Worm (Caenorhabditis elegans): ENCODE results near the gene F17E9.4.
"Not testable (repeated sequence)": the region's sequence is repeated elsewhere in the genome, so short reads cannot be mapped to it uniquely, and the experiment has no call there.

F17E9.4 gene

DNA sequence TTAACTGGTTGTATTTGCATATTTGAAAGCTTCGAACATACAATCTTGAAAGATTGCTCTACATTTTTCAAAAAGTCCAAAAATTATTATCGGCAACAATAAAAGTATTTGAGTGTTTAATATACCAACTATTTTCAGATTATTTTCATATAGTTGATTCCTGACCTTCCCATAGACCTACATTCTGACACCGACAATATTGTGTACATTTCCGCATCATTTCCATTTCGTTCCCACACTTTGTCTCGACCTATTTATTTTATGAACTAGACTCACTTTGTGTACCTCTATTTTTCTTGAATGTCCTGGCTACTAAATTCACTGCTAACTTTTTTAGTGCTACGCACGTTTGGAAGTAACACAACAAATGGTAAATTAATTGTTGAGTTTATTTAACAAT is 5.8 kb upstream of the F17E9.4 start, which contains the start of gene lgc-5:
Gene lgc-5, plus strand, starts transcription at position 301 of the 400 bp plus-strand sequence.
- TF ChIP-seq tab-1 (GFP tag; IDR thresholded peaks at IDR 0.05) = no peak
- no peak for TF ChIP-seq med-1 (GFP tag; optimal IDR thresholded peaks at IDR 0.05; ENCODE audit: insufficient read depth)
- no peak for TF ChIP-seq T22C8.4 (GFP tag; IDR thresholded peaks at IDR 0.05)
- no peak for TF ChIP-seq cog-1 (tag; optimal IDR thresholded peaks at IDR 0.05)
- TF ChIP-seq ztf-29 (GFP tag; IDR thresholded peaks at IDR 0.05) = no peak
- no peak for TF ChIP-seq ref-1 (GFP tag; conservative IDR thresholded peaks at IDR 0.05)
- TF ChIP-seq klf-2 (GFP tag; conservative IDR thresholded peaks at IDR 0.05) = no peak
- TF ChIP-seq ztf-23 (GFP tag; IDR thresholded peaks at IDR 0.05) = no peak
- TF ChIP-seq flt-1 (GFP tag; IDR thresholded peaks at IDR 0.05) = no peak

- TF ChIP-seq tab-1 (GFP tag; IDR thresholded peaks at IDR 0.05) (no peak), klf-2 (GFP tag; conservative IDR thresholded peaks at IDR 0.05) (no peak), T22C8.4 (GFP tag; IDR thresholded peaks at IDR 0.05) (no peak), med-1 (GFP tag; optimal IDR thresholded peaks at IDR 0.05; ENCODE audit: insufficient read depth) (no peak), ztf-23 (GFP tag; IDR thresholded peaks at IDR 0.05) (no peak), ztf-29 (GFP tag; IDR thresholded peaks at IDR 0.05) (no peak), cog-1 (tag; optimal IDR thresholded peaks at IDR 0.05) (no peak)
Measured at ce11 chrIV:8345518-8345917, 2.7 kb upstream of the F17E9.4 start, which contains the start of gene F17E9.5. TSS of gene F17E9.5 (plus strand) at chrIV:8345818.

ce11 chrIV:8347051-8347450 is 1.1 kb upstream of the F17E9.4 start, which contains the start of the genes F17E9.18 and F17E9.15:
TSS of gene F17E9.18 (minus strand) at chrIV:8347151.
TSS of gene F17E9.15 (plus strand) at chrIV:8347418.
- no peak for TF ChIP-seq ztf-23 (GFP tag; IDR thresholded peaks at IDR 0.05)
- no peak for TF ChIP-seq cog-1 (tag; optimal IDR thresholded peaks at IDR 0.05)

ce11 chrIV:8352036-8352435 is 3.9 kb downstream of the F17E9.4 start, which contains the start of gene F17E9.16:
TSS of gene F17E9.16 (plus strand) at chrIV:8352336.
- TF ChIP-seq med-1 (GFP tag; optimal IDR thresholded peaks at IDR 0.05; ENCODE audit: insufficient read depth); flt-1 (GFP tag; IDR thresholded peaks at IDR 0.05); T22C8.4 (GFP tag; IDR thresholded peaks at IDR 0.05): not testable (repeated sequence)

- TF ChIP-seq T22C8.4 (GFP tag; IDR thresholded peaks at IDR 0.05) (no peak), med-1 (GFP tag; optimal IDR thresholded peaks at IDR 0.05; ENCODE audit: insufficient read depth) (no peak), klf-2 (GFP tag; conservative IDR thresholded peaks at IDR 0.05) (no peak), tab-1 (GFP tag; IDR thresholded peaks at IDR 0.05) (no peak)
Measured at ce11 chrIV:8354572-8354971, 6.4 kb downstream of the F17E9.4 start, which contains the start of gene F17E9.3. TSS of gene F17E9.3 (plus strand) at chrIV:8354872.

DNA sequence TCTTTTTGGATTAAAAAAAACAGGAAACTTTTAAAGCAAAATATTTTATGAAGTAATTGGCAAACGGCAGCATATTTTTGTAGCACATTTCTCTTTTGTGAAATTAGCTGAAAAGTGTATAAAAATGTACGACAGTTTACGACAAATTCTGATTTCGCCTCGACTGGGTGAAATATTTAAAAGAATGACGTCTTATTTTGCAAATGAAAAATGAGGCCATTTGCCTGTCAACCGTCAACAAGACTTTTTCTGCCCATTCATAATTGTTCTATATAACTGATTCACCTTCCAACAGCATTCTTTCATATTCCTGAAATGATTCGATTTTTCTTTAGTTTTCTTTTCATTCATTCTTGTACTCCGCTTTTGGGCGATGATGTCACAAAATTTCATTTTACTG is 7.4 kb downstream of the F17E9.4 start, which contains the start of the genes F17E9.2 and col-116:
Gene F17E9.2, plus strand, starts transcription at position 301 of the 400 bp plus-strand sequence.
Gene col-116, plus strand, starts transcription at position 315 of the 400 bp plus-strand sequence.
- TF ChIP-seq ref-1 (GFP tag; conservative IDR thresholded peaks at IDR 0.05) (no peak), ztf-29 (GFP tag; IDR thresholded peaks at IDR 0.05) (no peak), cog-1 (tag; optimal IDR thresholded peaks at IDR 0.05) (no peak), flt-1 (GFP tag; IDR thresholded peaks at IDR 0.05) (no peak), tab-1 (GFP tag; IDR thresholded peaks at IDR 0.05) (no peak), T22C8.4 (GFP tag; IDR thresholded peaks at IDR 0.05) (no peak), ztf-23 (GFP tag; IDR thresholded peaks at IDR 0.05) (no peak), klf-2 (GFP tag; conservative IDR thresholded peaks at IDR 0.05) (no peak), med-1 (GFP tag; optimal IDR thresholded peaks at IDR 0.05; ENCODE audit: insufficient read depth) (no peak)

- no peak for TF ChIP-seq med-1 (GFP tag; optimal IDR thresholded peaks at IDR 0.05; ENCODE audit: insufficient read depth)
- TF ChIP-seq klf-2 (GFP tag; conservative IDR thresholded peaks at IDR 0.05) = no peak
- TF ChIP-seq T22C8.4 (GFP tag; IDR thresholded peaks at IDR 0.05) = no peak
- no peak for TF ChIP-seq flt-1 (GFP tag; IDR thresholded peaks at IDR 0.05)
- no peak for TF ChIP-seq tab-1 (GFP tag; IDR thresholded peaks at IDR 0.05)
- TF ChIP-seq ztf-29 (GFP tag; IDR thresholded peaks at IDR 0.05) = no peak
- TF ChIP-seq cog-1 (tag; optimal IDR thresholded peaks at IDR 0.05) = no peak
- no peak for TF ChIP-seq ztf-23 (GFP tag; IDR thresholded peaks at IDR 0.05)
- no peak for TF ChIP-seq ref-1 (GFP tag; conservative IDR thresholded peaks at IDR 0.05)
Measured at ce11 chrIV:8357299-8357698, 9.1 kb downstream of the F17E9.4 start.

ce11 chrIV:8358492-8358891 is 10.3 kb downstream of the F17E9.4 start, which contains the start of gene D2096.13:
TSS of gene D2096.13 (minus strand) at chrIV:8358592.
- no peak for TF ChIP-seq ref-1 (GFP tag; conservative IDR thresholded peaks at IDR 0.05)
- TF ChIP-seq ztf-23 (GFP tag; IDR thresholded peaks at IDR 0.05) = no peak
- no peak for TF ChIP-seq med-1 (GFP tag; optimal IDR thresholded peaks at IDR 0.05; ENCODE audit: insufficient read depth)
- no peak for TF ChIP-seq flt-1 (GFP tag; IDR thresholded peaks at IDR 0.05)
- TF ChIP-seq T22C8.4 (GFP tag; IDR thresholded peaks at IDR 0.05) = no peak
- no peak for TF ChIP-seq ztf-29 (GFP tag; IDR thresholded peaks at IDR 0.05)
- no peak for TF ChIP-seq cog-1 (tag; optimal IDR thresholded peaks at IDR 0.05)
- TF ChIP-seq tab-1 (GFP tag; IDR thresholded peaks at IDR 0.05) = no peak
- TF ChIP-seq klf-2 (GFP tag; conservative IDR thresholded peaks at IDR 0.05) = no peak

DNA sequence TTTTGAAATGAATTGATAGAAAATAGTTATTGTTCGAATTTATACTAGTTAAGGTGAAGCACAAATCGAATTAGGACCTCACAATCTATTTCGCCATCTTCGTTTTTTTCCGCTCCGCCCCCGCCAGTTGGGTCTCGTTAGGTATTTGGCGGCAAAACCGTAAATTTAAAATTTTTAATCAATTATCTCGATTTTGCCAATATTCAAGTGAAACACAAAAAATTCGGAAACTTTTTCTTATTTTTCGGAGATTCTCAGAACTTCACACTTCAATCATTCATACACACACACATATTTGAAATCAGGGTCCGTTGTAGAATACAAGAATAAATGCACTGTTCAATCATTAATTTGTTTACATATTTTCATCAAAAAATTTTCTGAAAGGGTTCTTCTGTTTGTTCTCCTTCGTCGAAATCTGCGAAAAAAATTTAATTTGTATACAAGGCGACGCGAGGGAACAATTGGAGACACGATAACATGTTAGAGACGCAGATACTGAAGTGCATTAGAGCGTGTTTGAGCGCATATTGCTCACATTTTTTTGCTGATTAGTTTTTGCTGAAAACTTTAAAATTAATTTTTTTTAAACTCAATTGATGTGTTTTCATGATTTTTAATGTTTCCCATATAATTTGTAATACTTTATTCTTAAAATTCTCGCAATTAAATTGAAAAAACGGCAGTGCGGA is 11.7 kb downstream of the F17E9.4 start, which contains the start of gene D2096.5:
Gene D2096.5, minus strand, starts transcription at position 51 of the 692 bp plus-strand sequence.
- no peak for TF ChIP-seq klf-2 (GFP tag; conservative IDR thresholded peaks at IDR 0.05)
- no peak for TF ChIP-seq cog-1 (tag; optimal IDR thresholded peaks at IDR 0.05)
- TF ChIP-seq ref-1 (GFP tag; conservative IDR thresholded peaks at IDR 0.05) = no peak
- TF ChIP-seq ztf-23 (GFP tag; IDR thresholded peaks at IDR 0.05) = no peak
- no peak for TF ChIP-seq tab-1 (GFP tag; IDR thresholded peaks at IDR 0.05)
- TF ChIP-seq ztf-29 (GFP tag; IDR thresholded peaks at IDR 0.05) = no peak
- TF ChIP-seq med-1 (GFP tag; optimal IDR thresholded peaks at IDR 0.05; ENCODE audit: insufficient read depth) = no peak
- no peak for TF ChIP-seq T22C8.4 (GFP tag; IDR thresholded peaks at IDR 0.05)

DNA sequence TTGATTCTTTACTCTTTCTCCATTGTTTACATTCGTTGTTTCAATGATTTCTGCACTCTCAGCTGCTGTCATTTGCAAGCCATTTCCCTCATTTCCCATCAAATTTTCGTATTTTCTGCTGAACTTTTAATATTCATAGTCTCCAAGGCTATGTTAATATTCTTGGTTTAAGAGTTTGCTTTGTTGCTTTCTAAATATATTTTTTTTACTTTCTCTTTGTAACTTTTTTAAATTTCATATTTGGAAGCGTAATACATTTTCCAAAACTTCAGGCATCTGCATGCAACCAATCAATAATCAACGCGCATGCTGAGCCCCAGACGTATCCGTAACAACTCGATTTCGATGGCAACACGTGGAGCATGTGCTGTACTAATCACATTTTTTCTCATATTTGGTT is 12.6 kb downstream of the F17E9.4 start, which contains the start of gene sqv-1:
Gene sqv-1, plus strand, starts transcription at position 301 of the 400 bp plus-strand sequence.
- no peak for TF ChIP-seq ztf-29 (GFP tag; IDR thresholded peaks at IDR 0.05)
- no peak for TF ChIP-seq flt-1 (GFP tag; IDR thresholded peaks at IDR 0.05)
- no peak for TF ChIP-seq ref-1 (GFP tag; conservative IDR thresholded peaks at IDR 0.05)
- TF ChIP-seq klf-2 (GFP tag; conservative IDR thresholded peaks at IDR 0.05) = no peak
- no peak for TF ChIP-seq tab-1 (GFP tag; IDR thresholded peaks at IDR 0.05)
- TF ChIP-seq T22C8.4 (GFP tag; IDR thresholded peaks at IDR 0.05) = no peak
- no peak for TF ChIP-seq cog-1 (tag; optimal IDR thresholded peaks at IDR 0.05)
- no peak for TF ChIP-seq med-1 (GFP tag; optimal IDR thresholded peaks at IDR 0.05; ENCODE audit: insufficient read depth)
- TF ChIP-seq ztf-23 (GFP tag; IDR thresholded peaks at IDR 0.05) = no peak
